Fruit fly (Drosophila melanogaster) whole organism, wandering third instar larva: ENCODE data around the gene Pkd2.

Source experiments
- Abd-B ChIP-seq: fragments of >200 bp; optimal IDR thresholded peaks from 2 replicates; lab custom pipeline; 2017; ENCODE audit warnings: missing biosample characterization, missing genetic modification characterization
- CrebA ChIP-seq: fragments of 200-800 bp; sonication (Bioruptor generic); optimal IDR thresholded peaks from 2 replicates; lab custom pipeline; 2016; ENCODE audit warnings: missing biosample characterization, mild to moderate bottlenecking, missing genetic modification characterization, borderline replicate concordance
- Dfd ChIP-seq: fragments of >200 bp; optimal IDR thresholded peaks from 2 replicates; lab custom pipeline; 2017; ENCODE audit warnings: missing biosample characterization, missing genetic modification characterization
- dl ChIP-seq, 2 experiments: fragments of 175-275, 200-275 bp in 1 of 2; fragments of 200-275 bp in 1 of 2; sonication (Bioruptor generic); optimal IDR thresholded peaks; lab custom pipeline; 2018; ENCODE audit warnings: mild to moderate bottlenecking in 2 of 2, missing biosample characterization in 2 of 2, missing genetic modification characterization in 2 of 2, moderate library complexity in 2 of 2; ENCODE audit not compliant: partially characterized antibody in 2 of 2, insufficient read depth in 1 of 2
- dmrt93B ChIP-seq: fragments of 200-800 bp; sonication (Bioruptor generic); optimal IDR thresholded peaks from 2 replicates; lab custom pipeline; 2018; ENCODE audit warnings: missing biosample characterization, mild to moderate bottlenecking, missing genetic modification characterization
- foxo ChIP-seq, 2 experiments: fragments of 200-800 bp; sonication (Bioruptor generic); optimal IDR thresholded peaks; 2 replicates in 1 of 2; 3 replicates in 1 of 2; lab custom pipeline; 2016 to 2017; ENCODE audit warnings: missing biosample characterization in 2 of 2, missing genetic modification characterization in 2 of 2
- h ChIP-seq: fragments of 200-800 bp; sonication (Bioruptor generic); optimal IDR thresholded peaks from 3 replicates; lab custom pipeline; 2016; ENCODE audit warnings: missing biosample characterization, mild to moderate bottlenecking, missing genetic modification characterization
- lola ChIP-seq: fragments of >200 bp; optimal IDR thresholded peaks from 2 replicates; lab custom pipeline; 2017; ENCODE audit warnings: missing biosample characterization, missing genetic modification characterization
- psq ChIP-seq: fragments of 200-800 bp; sonication (Bioruptor generic); optimal IDR thresholded peaks from 3 replicates; lab custom pipeline; 2017; ENCODE audit warnings: missing biosample characterization, mild to moderate bottlenecking, missing genetic modification characterization, moderate library complexity

DNA sequence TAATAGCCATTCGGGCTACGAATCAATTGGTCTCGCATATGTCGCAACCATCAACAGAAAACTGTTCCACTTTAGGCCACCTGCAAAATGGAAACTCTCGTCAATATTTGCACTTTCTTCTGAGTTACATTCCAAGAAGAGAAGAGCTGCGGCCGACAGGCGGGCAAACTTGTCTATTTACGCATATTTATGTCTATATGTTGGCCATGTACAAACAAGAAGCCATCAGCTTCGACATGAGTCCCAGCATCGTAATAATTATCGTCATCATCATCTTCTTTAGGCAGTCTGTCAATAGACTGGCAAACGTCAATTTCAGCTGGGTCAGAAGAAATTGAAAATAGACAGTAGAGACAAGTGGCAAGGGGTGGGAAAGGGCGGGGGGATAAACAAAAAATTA is 26.3 kb upstream of the Pkd2 start:
- TF ChIP-seq dl (GFP tag; optimal IDR thresholded peaks at IDR 0.05; lab: Kevin White, UChicago; ENCODE audit: insufficient read depth in 1 of 2, partially characterized antibody in 2 of 2), result no peak
- TF ChIP-seq foxo (GFP tag; optimal IDR thresholded peaks at IDR 0.05; lab: Kevin White, UChicago), result no peak
- TF ChIP-seq dmrt93B (GFP tag; lab: Kevin White, UChicago), result no peak
- no peak for TF ChIP-seq lola (GFP tag; lab: Kevin White, UChicago)
- no peak for TF ChIP-seq Abd-B
- no peak for TF ChIP-seq h (GFP tag; lab: Kevin White, UChicago)
- no peak for TF ChIP-seq psq
- no peak for TF ChIP-seq CrebA
- no peak for TF ChIP-seq Dfd (GFP tag; lab: Kevin White, UChicago)
